Worm (Caenorhabditis elegans) whole organism, L2 larva: ENCODE results near the gene F41C3.8.
A peak's percentile ranks its signal among the peaks of the same experiment; 100 is the strongest.

ENCODE experiments used
- alr-1 ChIP-seq: fragments of 150-350 bp; optimal IDR thresholded peaks from 2 replicates; lab custom pipeline; 2014; ENCODE audit warnings: missing biosample characterization, missing genetic modification characterization
- elt-1 ChIP-seq: fragments of 150-350 bp; optimal IDR thresholded peaks from 2 replicates; lab custom pipeline; 2014; ENCODE audit warnings: missing biosample characterization, missing genetic modification characterization
- lin-39 ChIP-seq: fragments of 150-350 bp; optimal IDR thresholded peaks from 2 replicates; lab custom pipeline; 2014; ENCODE audit warnings: missing biosample characterization, missing genetic modification reagents, missing genetic modification characterization
- lsy-2 ChIP-seq, 2 experiments: fragments of 150-350 bp in 1 of 2; sonication (generic microtip) in 1 of 2; optimal IDR thresholded peaks; 2 replicates each; lab custom pipeline; 2014 to 2017; ENCODE audit warnings: missing biosample characterization in 2 of 2, missing genetic modification characterization in 2 of 2
- nhr-11 ChIP-seq: fragments of 150-350 bp; optimal IDR thresholded peaks from 2 replicates; lab custom pipeline; 2014; ENCODE audit warnings: missing biosample characterization, missing genetic modification characterization
- unc-39 ChIP-seq: fragments of 150-350 bp; optimal IDR thresholded peaks from 2 replicates; lab custom pipeline; 2014; ENCODE audit warnings: missing biosample characterization, missing genetic modification characterization
- unc-62 ChIP-seq: fragments of 150-350 bp; optimal IDR thresholded peaks from 2 replicates; lab custom pipeline; 2014; ENCODE audit warnings: missing biosample characterization, missing genetic modification reagents, missing genetic modification characterization
- ztf-11 ChIP-seq: sonication (generic microtip); optimal IDR thresholded peaks from 2 replicates; lab custom pipeline; 2017; ENCODE audit warnings: missing biosample characterization, missing genetic modification characterization

DNA sequence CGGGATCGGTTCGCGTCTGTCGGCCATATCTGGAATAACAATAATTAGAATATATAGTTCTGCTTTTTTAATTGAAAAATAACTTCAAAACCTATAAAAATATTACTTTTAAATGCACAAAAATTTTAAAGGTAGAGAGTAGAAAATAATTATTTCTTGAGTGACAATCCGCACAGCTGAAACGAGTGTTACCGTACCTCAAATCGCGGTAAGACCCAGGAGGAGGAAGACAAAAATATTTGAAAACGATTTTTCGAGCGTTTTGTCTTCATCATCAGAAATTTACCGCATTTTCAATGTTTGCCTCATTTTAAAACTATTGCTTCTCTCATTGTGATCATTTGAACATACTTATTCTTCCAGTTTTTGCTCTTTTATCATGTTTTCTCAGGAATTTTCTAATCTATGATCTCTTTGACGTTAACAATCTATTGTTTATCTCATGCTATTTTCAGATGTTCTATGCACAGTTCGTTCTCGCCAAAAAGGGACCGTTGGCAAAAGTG is 17.5 kb upstream of the F41C3.8 start, which contains the start of the genes rpn-5 and scc-1:
- TF ChIP-seq unc-39 (tag; lab: Kevin White, UChicago) (no peak), lin-39 (no peak), alr-1 (tag; lab: Kevin White, UChicago) (no peak), nhr-11 (tag; lab: Kevin White, UChicago) (no peak), lsy-2 (tag; optimal IDR thresholded peaks at IDR 0.05; lab: Kevin White, UChicago) (peak; percentile 98 to 99), ztf-11 (no peak), elt-1 (no peak), unc-62 (GFP tag; lab: Kevin White, UChicago) (no peak)
